Worm (Caenorhabditis elegans) whole organism, L3 larva: ENCODE measurements around the gene pes-23.

Experiments
- egl-27 ChIP-seq: sonication (generic microtip); optimal IDR thresholded peaks from 4 replicates; lab custom pipeline; 2017; ENCODE audit warnings: missing biosample characterization, missing genetic modification reagents, missing genetic modification characterization
- eor-1 ChIP-seq, 2 experiments: fragments of 150-350 bp; optimal IDR thresholded peaks; 2 replicates each; lab custom pipeline; 2014 to 2018; ENCODE audit warnings: missing biosample characterization in 2 of 2, missing genetic modification characterization in 2 of 2
- mdl-1 ChIP-seq: fragments of 150-350 bp; optimal IDR thresholded peaks from 2 replicates; lab custom pipeline; 2014; ENCODE audit warnings: missing biosample characterization, missing genetic modification characterization
- mml-1 ChIP-seq: fragments of 150-350 bp; sonication (generic microtip); optimal IDR thresholded peaks from 3 replicates; lab custom pipeline; 2014; ENCODE audit warnings: missing biosample characterization, missing genetic modification characterization
- nhr-23 ChIP-seq: fragments of 150-350 bp; optimal IDR thresholded peaks from 2 replicates; lab custom pipeline; 2014; ENCODE audit warnings: missing biosample characterization, missing genetic modification reagents, missing genetic modification characterization
- nhr-237 ChIP-seq: fragments of 150-350 bp; optimal IDR thresholded peaks from 2 replicates; lab custom pipeline; 2014; ENCODE audit warnings: missing biosample characterization, missing genetic modification characterization
- nhr-77 ChIP-seq: fragments of 150-350 bp; optimal IDR thresholded peaks from 2 replicates; lab custom pipeline; 2014; ENCODE audit warnings: missing biosample characterization, missing genetic modification characterization
- pha-4 ChIP-seq: fragments of 150-350 bp; optimal IDR thresholded peaks from 2 replicates; lab custom pipeline; 2014; ENCODE audit warnings: missing biosample characterization, missing genetic modification reagents, missing genetic modification characterization
- skn-1 ChIP-seq: fragments of 150-350 bp; optimal IDR thresholded peaks from 2 replicates; lab custom pipeline; 2014; ENCODE audit warnings: missing biosample characterization, missing genetic modification characterization
- snpc-4 ChIP-seq: fragments of 150-350 bp; optimal IDR thresholded peaks from 2 replicates; lab custom pipeline; 2014; ENCODE audit warnings: missing biosample characterization, missing genetic modification characterization
- zag-1 ChIP-seq: fragments of 150-350 bp; optimal IDR thresholded peaks from 2 replicates; lab custom pipeline; 2014; ENCODE audit warnings: missing biosample characterization, missing genetic modification characterization

DNA sequence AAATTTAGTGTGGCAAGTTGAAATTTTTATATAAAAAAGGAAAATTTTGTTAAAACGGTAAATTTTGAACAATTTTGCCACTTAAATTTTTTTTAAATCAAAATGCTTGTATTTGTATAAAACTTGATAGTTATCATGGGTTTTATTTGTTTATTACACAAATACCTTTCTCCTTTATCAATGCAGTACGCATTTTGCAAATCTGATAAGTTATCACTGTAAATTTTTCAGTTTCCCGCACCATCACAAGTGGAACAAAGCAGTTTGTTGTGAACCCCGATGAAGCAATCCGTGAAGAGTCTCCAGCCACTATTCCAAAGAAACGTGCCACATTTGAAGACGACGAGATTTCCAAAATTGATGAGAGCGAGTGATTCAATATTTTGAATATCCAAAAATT lies 19.0 kb downstream of the pes-23 start:
- no peak for TF ChIP-seq mml-1 (tag; lab: Kevin White, UChicago)
- TF ChIP-seq eor-1 (tag; optimal IDR thresholded peaks at IDR 0.05; lab: Kevin White, UChicago), result no peak
- TF ChIP-seq nhr-237 (tag; lab: Kevin White, UChicago), result no peak
- no peak for TF ChIP-seq nhr-77 (tag; lab: Kevin White, UChicago)
- TF ChIP-seq egl-27 (tag; lab: Kevin White, UChicago), result no peak
- TF ChIP-seq snpc-4 (tag; lab: Kevin White, UChicago), result no peak
- no peak for TF ChIP-seq zag-1 (tag; lab: Kevin White, UChicago)
- TF ChIP-seq mdl-1 (tag; lab: Kevin White, UChicago), result no peak
- no peak for TF ChIP-seq nhr-23 (tag; lab: Kevin White, UChicago)
- TF ChIP-seq pha-4 (tag; lab: Kevin White, UChicago), result no peak
- no peak for TF ChIP-seq skn-1 (tag; lab: Kevin White, UChicago)
